Worm (Caenorhabditis elegans): ENCODE results near the gene dhs-25.

The dhs-25 gene

ce11 chrX:1454385-1454784 is 31.9 kb upstream of the dhs-25 start (continued):
- no peak for TF ChIP-seq T07F8.4 (tag; optimal IDR thresholded peaks at IDR 0.05)
- TF ChIP-seq hmg-20 (GFP tag; IDR thresholded peaks at IDR 0.05) = no peak
- TF ChIP-seq F55B11.4 (tag; optimal IDR thresholded peaks at IDR 0.05; ENCODE audit: borderline replicate concordance, insufficient read depth) = no peak
- TF ChIP-seq egl-44 (GFP tag; IDR thresholded peaks at IDR 0.05) = peak; percentile 86
- TF ChIP-seq him-1 (tag; optimal IDR thresholded peaks at IDR 0.05) = no peak
- TF ChIP-seq mcd-1 (GFP tag; IDR thresholded peaks at IDR 0.05) = peak; percentile 77
- TF ChIP-seq egl-18 (GFP tag; IDR thresholded peaks at IDR 0.05) = no peak
- no peak for TF ChIP-seq ztf-25 (GFP tag; IDR thresholded peaks at IDR 0.05)
- no peak for TF ChIP-seq lsy-27 (tag; optimal IDR thresholded peaks at IDR 0.05; ENCODE audit: borderline replicate concordance, insufficient read depth)
- no peak for TF ChIP-seq fkh-3 (tag; optimal IDR thresholded peaks at IDR 0.05)
- TF ChIP-seq akir-1 (GFP tag; optimal IDR thresholded peaks at IDR 0.05) = no peak
- no peak for TF ChIP-seq mes-4 (tag; optimal IDR thresholded peaks at IDR 0.05)
- no peak for TF ChIP-seq hrde-1 (tag; optimal IDR thresholded peaks at IDR 0.05; ENCODE audit: borderline replicate concordance)
- peak; percentile 25; the same call in 1 of the 2 replicates for TF ChIP-seq rcor-1 (GFP tag; IDR thresholded peaks at IDR 0.05)
- TF ChIP-seq attf-6 (GFP tag; IDR thresholded peaks at IDR 0.05) = no peak
- no peak for TF ChIP-seq mel-28 (tag; optimal IDR thresholded peaks at IDR 0.05; ENCODE audit: borderline replicate concordance)
- 0 out of 2 replicates have a peak, but pooled peaks have one; percentile 40 for TF ChIP-seq madf-3 (GFP tag; IDR thresholded peaks at IDR 0.05)
- peak; percentile 100 for TF ChIP-seq zfh-2 (GFP tag; conservative IDR thresholded peaks at IDR 0.05)
- TF ChIP-seq F37B4.10 (GFP tag; IDR thresholded peaks at IDR 0.05) = 0 out of 2 replicates have a peak, but pooled peaks have one; percentile 48
- TF ChIP-seq ceh-40 (GFP tag; IDR thresholded peaks at IDR 0.05) = no peak
- peak; percentile 21 for TF ChIP-seq athp-1 (tag; optimal IDR thresholded peaks at IDR 0.05)
- peak; percentile 86 for TF ChIP-seq pbrm-1 (GFP tag; IDR thresholded peaks at IDR 0.05)
- TF ChIP-seq aptf-2 (GFP tag; conservative IDR thresholded peaks at IDR 0.05) = no peak
- TF ChIP-seq D2030.7 (GFP tag; IDR thresholded peaks at IDR 0.05) = no peak
- no peak for TF ChIP-seq snpc-1.3 (tag; optimal IDR thresholded peaks at IDR 0.05; ENCODE audit: insufficient read depth)
- TF ChIP-seq madf-10 (tag; optimal IDR thresholded peaks at IDR 0.05) = peak; percentile 86
- no peak for TF ChIP-seq sdz-38 (tag; optimal IDR thresholded peaks at IDR 0.05)
- TF ChIP-seq repo-1 (tag; optimal IDR thresholded peaks at IDR 0.05) = peak; percentile 49
- TF ChIP-seq Y53G8AR.9 (GFP tag; conservative IDR thresholded peaks at IDR 0.05) = peak; percentile 81
- TF ChIP-seq ceh-79 (tag; optimal IDR thresholded peaks at IDR 0.05) = no peak
- TF ChIP-seq T26A5.8 (tag; optimal IDR thresholded peaks at IDR 0.05) = no peak
- TF ChIP-seq snpc-4 (GFP tag; optimal IDR thresholded peaks at IDR 0.05) = no peak
- TF ChIP-seq snpc-4 (tag; optimal IDR thresholded peaks at IDR 0.05) = peak in 2 of 4 experiments; percentile 52
- TF ChIP-seq F22D6.2 (tag; optimal IDR thresholded peaks at IDR 0.05) = peak; percentile 42
- TF ChIP-seq xnd-1 (tag; optimal IDR thresholded peaks at IDR 0.05) = no peak

- TF ChIP-seq ccch-3 (GFP tag; optimal IDR thresholded peaks at IDR 0.05) (no peak), mxl-1 (tag; optimal IDR thresholded peaks at IDR 0.05) (no peak), attf-5 (GFP tag; optimal IDR thresholded peaks at IDR 0.05) (peak; percentile 37), egrh-3 (GFP tag; IDR thresholded peaks at IDR 0.05) (0 out of 2 replicates have a peak, but pooled peaks have one; percentile 13), K12H6.12 (tag; optimal IDR thresholded peaks at IDR 0.05) (peak; percentile 35), ztf-18 (tag; optimal IDR thresholded peaks at IDR 0.05) (no peak), mes-4 (tag; optimal IDR thresholded peaks at IDR 0.05) (no peak), mel-28 (tag; optimal IDR thresholded peaks at IDR 0.05; ENCODE audit: borderline replicate concordance) (no peak), ekl-4 (GFP tag; IDR thresholded peaks at IDR 0.05) (no peak), sdz-38 (tag; optimal IDR thresholded peaks at IDR 0.05) (no peak), somi-1 (GFP tag; optimal IDR thresholded peaks at IDR 0.05) (peak; percentile 50), madf-10 (tag; optimal IDR thresholded peaks at IDR 0.05) (peak; percentile 17), hmg-1.2 (GFP tag; IDR thresholded peaks at IDR 0.05) (0 out of 2 replicates have a peak, but pooled peaks have one; percentile 5), K11D2.4 (GFP tag; IDR thresholded peaks at IDR 0.05) (no peak), ceh-79 (tag; optimal IDR thresholded peaks at IDR 0.05) (no peak), F23B12.7 (tag; optimal IDR thresholded peaks at IDR 0.05; ENCODE audit: insufficient read depth) (no peak), rcor-1 (GFP tag; IDR thresholded peaks at IDR 0.05) (no peak), madf-6 (GFP tag; IDR thresholded peaks at IDR 0.05) (no peak), akir-1 (GFP tag; optimal IDR thresholded peaks at IDR 0.05) (no peak)
These were observed 29.8 kb upstream of the dhs-25 start for ce11 chrX:1456350-1457080.

Measured in whole organism, young adult.